Fruit fly (Drosophila melanogaster): ENCODE measurements around the gene CG18178.

The CG18178 gene

DNA sequence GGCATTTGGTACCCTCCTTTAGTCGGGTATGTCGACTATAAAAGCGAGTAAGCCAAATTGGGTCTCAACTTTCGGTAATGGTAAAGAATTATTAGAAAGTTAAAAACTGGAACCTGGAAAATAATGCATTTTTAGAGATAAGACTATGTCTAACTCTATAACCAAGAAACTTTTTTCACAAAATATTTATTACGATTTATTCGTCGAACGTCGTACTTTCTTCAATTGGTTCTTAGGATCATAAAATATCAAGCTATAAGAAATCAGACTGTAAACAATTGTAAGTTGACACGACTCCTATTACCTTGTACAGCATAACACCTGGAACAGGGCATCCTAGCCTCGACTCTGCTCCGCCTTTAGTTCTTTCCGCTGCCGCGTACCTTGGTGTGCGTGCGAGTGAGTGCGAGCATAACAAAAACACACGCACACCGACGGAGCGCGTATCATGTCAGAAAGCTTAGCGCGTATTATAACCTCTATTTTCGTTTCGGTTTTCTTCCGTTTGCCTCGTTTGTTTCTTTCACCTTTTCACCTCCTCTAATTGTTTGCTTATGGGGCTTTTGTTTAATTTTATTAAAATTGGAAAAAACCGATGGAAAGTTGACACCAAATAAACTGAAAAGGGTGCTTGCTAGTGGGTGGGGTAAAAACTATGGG, 25.9 kb downstream of the CG18178 start:
- TF ChIP-seq toy (GFP tag; IDR thresholded peaks at IDR 0.05) (peak; percentile 71), CG31224 (GFP tag; IDR thresholded peaks at IDR 0.05) (peak; percentile 81), luna (GFP tag; optimal IDR thresholded peaks at IDR 0.05) (peak; percentile 90), Dfd (GFP tag; optimal IDR thresholded peaks at IDR 0.05) (no peak), CG34376 (GFP tag; optimal IDR thresholded peaks at IDR 0.05) (peak; percentile 94), CG3726 (GFP tag; IDR thresholded peaks at IDR 0.05) (peak; percentile 86), scrt (GFP tag; optimal IDR thresholded peaks at IDR 0.05) (peak; percentile 90), Ets97D (GFP tag; optimal IDR thresholded peaks at IDR 0.05) (peak; percentile 80), CG4282 (GFP tag; optimal IDR thresholded peaks at IDR 0.05) (peak; percentile 83), h (optimal IDR thresholded peaks at IDR 0.05) (no peak), maf-S (GFP tag; optimal IDR thresholded peaks at IDR 0.05) (peak; percentile 97), CG18764 (GFP tag; optimal IDR thresholded peaks at IDR 0.05) (peak; percentile 89), cg (GFP tag; optimal IDR thresholded peaks at IDR 0.05) (peak; percentile 33), CG9932 (GFP tag; IDR thresholded peaks at IDR 0.05) (peak; percentile 89), zfh1 (GFP tag; IDR thresholded peaks at IDR 0.05) (peak; percentile 69; the same call in 2 of the 3 replicates), NFAT (GFP tag; IDR thresholded peaks at IDR 0.05) (peak; percentile 76), Rx (GFP tag; IDR thresholded peaks at IDR 0.05) (peak; percentile 67), ap (GFP tag; IDR thresholded peaks at IDR 0.05) (peak; percentile 75; the same call in 1 of the 2 replicates), Fer3 (tag; optimal IDR thresholded peaks at IDR 0.05) (peak; percentile 90), CG8924 (tag; optimal IDR thresholded peaks at IDR 0.05) (peak; percentile 97), nau (GFP tag; optimal IDR thresholded peaks at IDR 0.05) (peak; percentile 92), Xbp1 (GFP tag; optimal IDR thresholded peaks at IDR 0.05) (peak; percentile 96), HLH4C (GFP tag; IDR thresholded peaks at IDR 0.05; ENCODE audit: partially characterized antibody) (no peak), Mad (GFP tag; optimal IDR thresholded peaks at IDR 0.05) (peak; percentile 94), YL-1 (GFP tag; optimal IDR thresholded peaks at IDR 0.05) (peak; percentile 85), CG10462 (GFP tag; optimal IDR thresholded peaks at IDR 0.05) (peak; percentile 93), Nf-YB (GFP tag; optimal IDR thresholded peaks at IDR 0.05) (peak; percentile 83), en (GFP tag; optimal IDR thresholded peaks at IDR 0.05) (peak; percentile 94), sisA (GFP tag; IDR thresholded peaks at IDR 0.05) (peak; percentile 90), Nf-YA (GFP tag; IDR thresholded peaks at IDR 0.05) (peak; percentile 71), trh (GFP tag; optimal IDR thresholded peaks at IDR 0.05) (peak; percentile 89), dpn (GFP tag; optimal IDR thresholded peaks at IDR 0.05) (peak; percentile 96 to 98), CG15269 (tag; optimal IDR thresholded peaks at IDR 0.05) (peak; percentile 96), HmgD (GFP tag; optimal IDR thresholded peaks at IDR 0.05) (peak; percentile 95), zen (tag; optimal IDR thresholded peaks at IDR 0.05) (peak; percentile 74), Jarid2 (GFP tag; optimal IDR thresholded peaks at IDR 0.05) (peak; percentile 86), HLHmδ (GFP tag; optimal IDR thresholded peaks at IDR 0.05) (no peak), Gug (GFP tag; IDR thresholded peaks at IDR 0.05) (peak; percentile 91), ac (GFP tag; optimal IDR thresholded peaks at IDR 0.05) (no peak), Fer1 (GFP tag; optimal IDR thresholded peaks at IDR 0.05) (peak; percentile 95), ftz-f1 (GFP tag; optimal IDR thresholded peaks at IDR 0.05) (peak; percentile 24), Hr51 (GFP tag; optimal IDR thresholded peaks at IDR 0.05) (peak; percentile 95 to 97), sob (GFP tag; IDR thresholded peaks at IDR 0.05) (peak; percentile 92), otp (GFP tag; IDR thresholded peaks at IDR 0.05) (peak; percentile 69; the same call in 1 of the 3 replicates), tgo (GFP tag; IDR thresholded peaks at IDR 0.05) (peak; percentile 91), phol (tag; optimal IDR thresholded peaks at IDR 0.05) (peak; percentile 97), Rfx (GFP tag; IDR thresholded peaks at IDR 0.05) (peak; percentile 90), CG6175 (GFP tag; IDR thresholded peaks at IDR 0.05) (peak; percentile 79; the same call in 1 of the 3 replicates), lab (GFP tag; optimal IDR thresholded peaks at IDR 0.05) (peak; percentile 97), yki (optimal IDR thresholded peaks at IDR 0.05) (no peak), CG13775 (GFP tag; optimal IDR thresholded peaks at IDR 0.05) (peak; percentile 97)

Data from whole organism, embryonic.